Worm (Caenorhabditis elegans) whole organism, L3 larva: ENCODE data around the gene coq-2.

Experiments
- R02D3.7 ChIP-seq: fragments of 150-350 bp; optimal IDR thresholded peaks from 2 replicates; lab custom pipeline; 2014; ENCODE audit warnings: missing biosample characterization, missing genetic modification characterization
- ZK546.5 ChIP-seq: sonication (generic microtip); optimal IDR thresholded peaks from 2 replicates; lab custom pipeline; 2017; ENCODE audit warnings: missing biosample characterization, missing genetic modification characterization
- ceh-16 ChIP-seq: sonication (generic microtip); optimal IDR thresholded peaks from 2 replicates; lab custom pipeline; 2017; ENCODE audit warnings: missing biosample characterization, missing genetic modification characterization
- ceh-82 ChIP-seq: fragments of 150-350 bp; optimal IDR thresholded peaks from 2 replicates; lab custom pipeline; 2014; ENCODE audit warnings: missing biosample characterization, missing genetic modification characterization
- ceh-9 ChIP-seq: sonication (generic microtip); optimal IDR thresholded peaks from 2 replicates; lab custom pipeline; 2018; ENCODE audit warnings: missing biosample characterization, missing genetic modification characterization
- daf-12 ChIP-seq: fragments of 150-350 bp; optimal IDR thresholded peaks from 2 replicates; lab custom pipeline; 2014; ENCODE audit warnings: missing biosample characterization, missing genetic modification reagents, missing genetic modification characterization
- egl-5 ChIP-seq: fragments of 150-350 bp; optimal IDR thresholded peaks from 2 replicates; lab custom pipeline; 2017; ENCODE audit warnings: missing biosample characterization, missing genetic modification reagents, missing genetic modification characterization, inconsistent platforms
- elt-1 ChIP-seq: fragments of 150-350 bp; optimal IDR thresholded peaks from 2 replicates; lab custom pipeline; 2014; ENCODE audit warnings: missing biosample characterization, missing genetic modification characterization
- elt-2 ChIP-seq: sonication (generic microtip); optimal IDR thresholded peaks from 2 replicates; lab custom pipeline; 2016; ENCODE audit warnings: missing genetic modification reagents, mild to moderate bottlenecking, missing genetic modification characterization, missing compliant biosample characterization
- eor-1 ChIP-seq, 2 experiments: fragments of 150-350 bp; optimal IDR thresholded peaks; 2 replicates each; lab custom pipeline; 2014 to 2018; ENCODE audit warnings: missing biosample characterization in 2 of 2, missing genetic modification characterization in 2 of 2
- fkh-10 ChIP-seq: sonication (generic microtip); optimal IDR thresholded peaks from 2 replicates; lab custom pipeline; 2017; ENCODE audit warnings: missing biosample characterization, missing genetic modification reagents, missing genetic modification characterization
- fkh-2 ChIP-seq: fragments of 150-350 bp; optimal IDR thresholded peaks from 2 replicates; lab custom pipeline; 2014; ENCODE audit warnings: missing biosample characterization, missing genetic modification reagents, missing genetic modification characterization
- hmg-11 ChIP-seq: sonication (generic microtip); optimal IDR thresholded peaks from 2 replicates; lab custom pipeline; 2016; ENCODE audit warnings: missing genetic modification characterization, missing compliant biosample characterization
- lin-15B ChIP-seq: fragments of 150-350 bp; optimal IDR thresholded peaks from 2 replicates; lab custom pipeline; 2014; ENCODE audit warnings: missing biosample characterization, missing genetic modification characterization
- lin-39 ChIP-seq: fragments of 150-350 bp; optimal IDR thresholded peaks from 2 replicates; lab custom pipeline; 2018; ENCODE audit warnings: missing biosample characterization, missing genetic modification reagents, missing genetic modification characterization
- lsy-12 ChIP-seq: sonication (generic microtip); optimal IDR thresholded peaks from 2 replicates; lab custom pipeline; 2016; ENCODE audit warnings: mild to moderate bottlenecking, missing genetic modification characterization, missing compliant biosample characterization
- mdl-1 ChIP-seq: fragments of 150-350 bp; optimal IDR thresholded peaks from 2 replicates; lab custom pipeline; 2014; ENCODE audit warnings: missing biosample characterization, missing genetic modification characterization
- mml-1 ChIP-seq: fragments of 150-350 bp; sonication (generic microtip); optimal IDR thresholded peaks from 3 replicates; lab custom pipeline; 2014; ENCODE audit warnings: missing biosample characterization, missing genetic modification characterization
- nfya-1 ChIP-seq: sonication (generic microtip); optimal IDR thresholded peaks from 2 replicates; lab custom pipeline; 2017; ENCODE audit warnings: missing genetic modification characterization, mild to moderate bottlenecking, missing compliant biosample characterization, antibody characterized with exemption, moderate library complexity; ENCODE audit not compliant: insufficient read depth
- nhr-11 ChIP-seq: fragments of 150-350 bp; optimal IDR thresholded peaks from 2 replicates; lab custom pipeline; 2014; ENCODE audit warnings: missing biosample characterization, missing genetic modification characterization
- nhr-23 ChIP-seq: fragments of 150-350 bp; optimal IDR thresholded peaks from 2 replicates; lab custom pipeline; 2014; ENCODE audit warnings: missing biosample characterization, missing genetic modification reagents, missing genetic modification characterization
- nhr-237 ChIP-seq: fragments of 150-350 bp; optimal IDR thresholded peaks from 2 replicates; lab custom pipeline; 2014; ENCODE audit warnings: missing biosample characterization, missing genetic modification characterization
- nhr-25 ChIP-seq: sonication (generic microtip); optimal IDR thresholded peaks from 2 replicates; lab custom pipeline; 2017; ENCODE audit warnings: missing biosample characterization, missing genetic modification characterization
- nhr-28 ChIP-seq: fragments of 150-350 bp; optimal IDR thresholded peaks from 2 replicates; lab custom pipeline; 2014; ENCODE audit warnings: missing biosample characterization, missing genetic modification characterization
- nhr-43 ChIP-seq: sonication (generic microtip); optimal IDR thresholded peaks from 2 replicates; lab custom pipeline; 2016; ENCODE audit warnings: mild to moderate bottlenecking, missing genetic modification characterization, missing compliant biosample characterization; ENCODE audit not compliant: poor library complexity, severe bottlenecking
- nhr-67 ChIP-seq: fragments of 150-350 bp; optimal IDR thresholded peaks from 2 replicates; lab custom pipeline; 2014; ENCODE audit warnings: missing biosample characterization, missing genetic modification characterization
- nhr-77 ChIP-seq: fragments of 150-350 bp; optimal IDR thresholded peaks from 2 replicates; lab custom pipeline; 2014; ENCODE audit warnings: missing biosample characterization, missing genetic modification characterization
- pha-4 ChIP-seq: fragments of 150-350 bp; optimal IDR thresholded peaks from 2 replicates; lab custom pipeline; 2014; ENCODE audit warnings: missing biosample characterization, missing genetic modification reagents, missing genetic modification characterization
- pqm-1 ChIP-seq: fragments of 150-350 bp; optimal IDR thresholded peaks from 2 replicates; lab custom pipeline; 2017; ENCODE audit warnings: missing biosample characterization, missing genetic modification characterization, inconsistent platforms
- skn-1 ChIP-seq: fragments of 150-350 bp; optimal IDR thresholded peaks from 2 replicates; lab custom pipeline; 2014; ENCODE audit warnings: missing biosample characterization, missing genetic modification characterization
- snpc-4 ChIP-seq: fragments of 150-350 bp; optimal IDR thresholded peaks from 2 replicates; lab custom pipeline; 2014; ENCODE audit warnings: missing biosample characterization, missing genetic modification characterization
- tbx-2 ChIP-seq: sonication (generic microtip); optimal IDR thresholded peaks from 2 replicates; lab custom pipeline; 2016; ENCODE audit warnings: mild to moderate bottlenecking, missing genetic modification characterization, missing compliant biosample characterization
- unc-39 ChIP-seq: sonication (generic microtip); optimal IDR thresholded peaks from 4 replicates; lab custom pipeline; 2017; ENCODE audit warnings: missing biosample characterization, missing genetic modification characterization
- zag-1 ChIP-seq: fragments of 150-350 bp; optimal IDR thresholded peaks from 2 replicates; lab custom pipeline; 2014; ENCODE audit warnings: missing biosample characterization, missing genetic modification characterization

The coq-2 gene

ce11 chrIII:6961937-6962504, 26.3 kb downstream of the coq-2 start, which contains the start of the genes rpn-6.1 and F57B9.1:
Gene rpn-6.1 (minus strand): TSS chrIII:6962001.
Gene F57B9.1 (plus strand): TSS chrIII:6962090.
- TF ChIP-seq nhr-43 (tag; lab: Kevin White, UChicago) (no peak), pha-4 (tag; lab: Kevin White, UChicago) (no peak), egl-5 (tag; lab: Kevin White, UChicago) (peak; percentile 55), nfya-1 (peak; percentile 21), lsy-12 (tag; lab: Kevin White, UChicago) (no peak), pqm-1 (tag; lab: Kevin White, UChicago) (peak; percentile 13), fkh-2 (tag; lab: Kevin White, UChicago) (no peak), hmg-11 (no peak), elt-2 (tag; lab: Kevin White, UChicago) (peak; percentile 59), unc-39 (tag; lab: Kevin White, UChicago) (no peak)

DNA sequence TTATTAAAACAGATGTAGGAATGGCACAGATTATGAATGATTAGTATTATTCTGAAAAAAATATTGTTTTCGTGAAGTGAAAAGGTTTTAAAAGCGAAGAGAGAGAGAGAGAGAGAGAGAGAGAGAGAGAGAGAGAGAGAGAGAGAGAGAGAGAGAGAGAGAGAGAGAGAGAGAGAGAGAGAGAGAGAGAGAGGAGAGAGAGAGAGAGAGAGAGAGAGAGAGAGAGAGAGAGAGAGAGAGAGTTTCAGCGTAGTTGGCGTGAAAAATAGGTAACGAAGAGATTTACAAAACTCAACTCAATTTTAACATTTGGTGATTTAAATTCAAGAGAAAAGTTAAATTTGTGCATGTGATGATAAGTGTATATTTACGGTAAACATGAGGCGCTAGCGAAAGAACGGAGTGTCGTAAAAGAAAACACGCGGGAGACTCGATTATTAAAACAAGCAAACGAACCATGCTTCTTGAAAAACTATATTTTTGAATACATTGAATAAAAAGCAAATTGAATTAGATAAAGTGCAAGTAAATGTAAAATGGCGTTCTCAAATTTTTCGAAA, 32.4 kb downstream of the coq-2 start, which contains the start of gene panl-2:
Gene panl-2, minus strand, starts transcription at position 51 of the 560 bp plus-strand sequence.
- TF ChIP-seq nfya-1 (peak; percentile 55), pqm-1 (tag; lab: Kevin White, UChicago) (no peak), nhr-25 (tag; lab: Kevin White, UChicago) (no peak), fkh-2 (tag; lab: Kevin White, UChicago) (no peak), nhr-23 (peak; percentile 12), skn-1 (tag; lab: Kevin White, UChicago) (peak; percentile 52), pha-4 (tag; lab: Kevin White, UChicago) (peak; percentile 78), hmg-11 (peak; percentile 11), R02D3.7 (tag; lab: Kevin White, UChicago) (peak; percentile 90), lin-15B (tag; lab: Kevin White, UChicago) (peak; percentile 49)
- TF ChIP-seq, all 47 proteins: peak for 7

DNA sequence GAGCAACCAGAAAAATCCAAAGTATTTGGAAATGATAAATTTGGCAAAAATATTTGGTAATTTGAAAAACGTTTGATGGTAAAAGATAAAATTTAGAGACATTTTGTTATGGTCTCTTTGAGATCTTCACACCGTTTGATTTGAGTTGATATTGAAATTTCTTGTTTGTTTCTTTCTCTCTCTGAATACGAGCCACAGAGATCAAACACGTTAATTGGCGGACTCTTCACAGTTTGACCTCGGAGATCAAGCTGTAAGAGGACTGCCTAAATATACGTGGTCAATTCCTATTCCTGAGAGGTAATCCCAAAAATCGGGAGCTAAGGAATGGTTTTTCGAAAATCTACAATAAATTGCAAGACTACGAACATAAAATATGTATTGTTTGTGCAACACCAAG, 32.9 kb downstream of the coq-2 start:
- TF ChIP-seq ZK546.5 (tag; lab: Kevin White, UChicago) (no peak), elt-2 (tag; lab: Kevin White, UChicago) (no peak), mdl-1 (no peak), ceh-9 (no peak), lin-39 (tag; lab: Kevin White, UChicago) (no peak), elt-1 (tag; lab: Kevin White, UChicago) (no peak), daf-12 (no peak), fkh-2 (tag; lab: Kevin White, UChicago) (no peak), tbx-2 (tag; lab: Kevin White, UChicago) (no peak), zag-1 (tag; lab: Kevin White, UChicago) (no peak), pha-4 (tag; lab: Kevin White, UChicago) (no peak), eor-1 (tag; optimal IDR thresholded peaks at IDR 0.05; lab: Kevin White, UChicago) (no peak), hmg-11 (no peak), skn-1 (tag; lab: Kevin White, UChicago) (no peak), nfya-1 (no peak), ceh-16 (tag; lab: Kevin White, UChicago) (no peak), pqm-1 (tag; lab: Kevin White, UChicago) (no peak), fkh-10 (GFP tag; lab: Kevin White, UChicago) (no peak), nhr-77 (no peak)

ce11 chrIII:6969090-6969489, 33.3 kb downstream of the coq-2 start, which contains the start of gene F31E3.12:
Gene F31E3.12 (plus strand): TSS chrIII:6969390.
- TF ChIP-seq zag-1 (tag; lab: Kevin White, UChicago) (no peak), nhr-67 (tag; lab: Kevin White, UChicago) (no peak), nhr-237 (tag; lab: Kevin White, UChicago) (no peak), mml-1 (tag; lab: Kevin White, UChicago) (no peak), nhr-28 (tag; lab: Kevin White, UChicago) (no peak), nhr-43 (tag; lab: Kevin White, UChicago) (no peak), unc-39 (tag; lab: Kevin White, UChicago) (no peak), ceh-82 (tag; lab: Kevin White, UChicago) (no peak), snpc-4 (no peak), lin-15B (tag; lab: Kevin White, UChicago) (no peak), skn-1 (tag; lab: Kevin White, UChicago) (no peak), nhr-23 (no peak), elt-1 (tag; lab: Kevin White, UChicago) (no peak), nhr-11 (tag; lab: Kevin White, UChicago) (no peak), ceh-9 (no peak), pqm-1 (tag; lab: Kevin White, UChicago) (no peak)
